Fruit fly (Drosophila melanogaster): ENCODE results near the gene inaF-D.

Gene inaF-D

dm6 chrX:11720138-11720537 is 8.8 kb downstream of the inaF-D start, which contains the start of gene Tango10:
TSS of gene Tango10 (plus strand) at chrX:11720245.
- TF ChIP-seq cyc (GFP tag; optimal IDR thresholded peaks at IDR 0.05) (peak; percentile 52), dsx (GFP tag; optimal IDR thresholded peaks at IDR 0.05; ENCODE audit: poor library complexity, severe bottlenecking) (no peak), Eip75B (GFP tag; optimal IDR thresholded peaks at IDR 0.05) (peak; percentile 27), Hr39 (GFP tag; optimal IDR thresholded peaks at IDR 0.05) (peak; percentile 71), CG31627 (GFP tag; optimal IDR thresholded peaks at IDR 0.05) (peak; percentile 70), CG10631 (GFP tag; optimal IDR thresholded peaks at IDR 0.05) (peak; percentile 74), Eip93F (GFP tag; optimal IDR thresholded peaks at IDR 0.05) (no peak), Ets96B (tag; optimal IDR thresholded peaks at IDR 0.05) (peak; percentile 32), CG7368 (GFP tag; optimal IDR thresholded peaks at IDR 0.05) (peak; percentile 56), CG3919 (GFP tag; optimal IDR thresholded peaks at IDR 0.05) (peak; percentile 55), CG34406 (GFP tag; optimal IDR thresholded peaks at IDR 0.05) (no peak), vri (GFP tag; optimal IDR thresholded peaks at IDR 0.05) (no peak), achi (GFP tag; optimal IDR thresholded peaks at IDR 0.05) (peak; percentile 43), CG11902 (GFP tag; optimal IDR thresholded peaks at IDR 0.05) (peak; percentile 47), esn (GFP tag; optimal IDR thresholded peaks at IDR 0.05) (peak; percentile 62), CG3032 (tag; optimal IDR thresholded peaks at IDR 0.05) (peak; percentile 34), dac (GFP tag; optimal IDR thresholded peaks at IDR 0.05) (no peak), CG6792 (GFP tag; optimal IDR thresholded peaks at IDR 0.05) (peak; percentile 19), CG6163 (GFP tag; IDR thresholded peaks at IDR 0.05) (peak; percentile 39; the same call in 1 of the 3 replicates), lz (GFP tag; optimal IDR thresholded peaks at IDR 0.05) (peak; percentile 37), Sox14 (GFP tag; optimal IDR thresholded peaks at IDR 0.05) (peak; percentile 68), Hr38 (GFP tag; optimal IDR thresholded peaks at IDR 0.05) (no peak), Ets21C (GFP tag; optimal IDR thresholded peaks at IDR 0.05) (peak; percentile 53), Sox15 (GFP tag; optimal IDR thresholded peaks at IDR 0.05) (peak; percentile 16), Gug (GFP tag; IDR thresholded peaks at IDR 0.05) (no peak), eg (GFP tag; IDR thresholded peaks at IDR 0.05) (peak; percentile 47), Eip78C (GFP tag) (peak; percentile 41), topi (GFP tag; optimal IDR thresholded peaks at IDR 0.05) (peak; percentile 60)

- TF ChIP-seq CG10669 (GFP tag; optimal IDR thresholded peaks at IDR 0.05) (no peak), Lpt (GFP tag; optimal IDR thresholded peaks at IDR 0.05) (no peak), cyc (GFP tag; optimal IDR thresholded peaks at IDR 0.05) (no peak), OdsH (GFP tag; optimal IDR thresholded peaks at IDR 0.05) (no peak), acj6 (GFP tag; optimal IDR thresholded peaks at IDR 0.05) (no peak), Sox14 (GFP tag; optimal IDR thresholded peaks at IDR 0.05) (peak; percentile 56), dac (GFP tag; optimal IDR thresholded peaks at IDR 0.05) (no peak), Hr38 (GFP tag; optimal IDR thresholded peaks at IDR 0.05) (no peak), CG11762 (GFP tag; optimal IDR thresholded peaks at IDR 0.05; ENCODE audit: insufficient read depth) (no peak), Blimp-1 (GFP tag; optimal IDR thresholded peaks at IDR 0.05) (no peak), CG8632 (GFP tag; optimal IDR thresholded peaks at IDR 0.05) (no peak), Sox102F (GFP tag; optimal IDR thresholded peaks at IDR 0.05) (no peak), CG6854 (GFP tag; optimal IDR thresholded peaks at IDR 0.05) (no peak), CG32006 (GFP tag; optimal IDR thresholded peaks at IDR 0.05) (no peak), Ets96B (tag; optimal IDR thresholded peaks at IDR 0.05) (no peak), Smox (GFP tag; optimal IDR thresholded peaks at IDR 0.05) (no peak), ss (GFP tag; optimal IDR thresholded peaks at IDR 0.05) (no peak), Eip78C (GFP tag) (peak; percentile 12), CG3919 (GFP tag; optimal IDR thresholded peaks at IDR 0.05) (no peak), fd59A (GFP tag; optimal IDR thresholded peaks at IDR 0.05) (no peak), topi (GFP tag; optimal IDR thresholded peaks at IDR 0.05) (no peak), dsx (GFP tag; optimal IDR thresholded peaks at IDR 0.05; ENCODE audit: poor library complexity, severe bottlenecking) (no peak), Eip75B (GFP tag; optimal IDR thresholded peaks at IDR 0.05) (no peak), Hr39 (GFP tag; optimal IDR thresholded peaks at IDR 0.05) (no peak), Ets21C (GFP tag; optimal IDR thresholded peaks at IDR 0.05) (no peak), vri (GFP tag; optimal IDR thresholded peaks at IDR 0.05) (peak; percentile 71)
Observed at dm6 chrX:11717892-11718291, 11.0 kb downstream of the inaF-D start.
